Fruit fly (Drosophila melanogaster) whole organism, embryonic: ENCODE measurements around the gene CG34002.

Experiments used
- B-H2 ChIP-seq: fragments of 200-800 bp; sonication (Bioruptor generic); optimal IDR thresholded peaks from 2 replicates; lab custom pipeline; 2018; ENCODE audit warnings: missing biosample characterization, mild to moderate bottlenecking, missing genetic modification characterization
- Bgb ChIP-seq: fragments of 200-800 bp; sonication (Bioruptor generic); IDR thresholded peaks from 2 replicates; pipeline ENCODE4 v1.3.6; 2022; ENCODE audit warnings: missing biosample characterization, missing genetic modification characterization; ENCODE audit not compliant: partially characterized antibody
- CG10147 ChIP-seq: fragments of 200-800 bp; sonication (Bioruptor generic); optimal IDR thresholded peaks from 2 replicates; lab custom pipeline; 2019; ENCODE audit warnings: missing biosample characterization, mild to moderate bottlenecking, missing genetic modification characterization, moderate library complexity
- CG10462 ChIP-seq: fragments of 200-800 bp; sonication (Bioruptor generic); optimal IDR thresholded peaks from 2 replicates; lab custom pipeline; 2016; ENCODE audit warnings: missing biosample characterization, missing genetic modification characterization
- CG10979 ChIP-seq: fragments of 200-800 bp; sonication (Bioruptor generic); optimal IDR thresholded peaks from 2 replicates; lab custom pipeline; 2018; ENCODE audit warnings: missing biosample characterization, mild to moderate bottlenecking, missing genetic modification characterization, moderate library complexity
- CG11398 ChIP-seq: fragments of 200-800 bp; sonication (Bioruptor generic); optimal IDR thresholded peaks from 2 replicates; lab custom pipeline; 2016; ENCODE audit warnings: missing biosample characterization, missing genetic modification characterization
- CG12236 ChIP-seq: fragments of 200-800 bp; sonication (Bioruptor generic); optimal IDR thresholded peaks from 2 replicates; lab custom pipeline; 2016; ENCODE audit warnings: missing biosample characterization, missing genetic modification characterization
- CG12744 ChIP-seq: fragments of 200-800 bp; sonication (Bioruptor generic); optimal IDR thresholded peaks from 2 replicates; lab custom pipeline; 2016; ENCODE audit warnings: missing biosample characterization, missing genetic modification characterization
- CG13624 ChIP-seq: fragments of 200-800 bp; sonication (Bioruptor generic); optimal IDR thresholded peaks from 2 replicates; lab custom pipeline; 2016; ENCODE audit warnings: missing biosample characterization, missing genetic modification characterization
- CG14014 ChIP-seq: fragments of 200-800 bp; sonication (Bioruptor generic); IDR thresholded peaks from 2 replicates; pipeline ENCODE4 v1.3.6; 2022; ENCODE audit warnings: missing biosample characterization, missing genetic modification characterization
- CG1603 ChIP-seq: fragments of 200-800 bp; sonication (Bioruptor generic); optimal IDR thresholded peaks from 2 replicates; lab custom pipeline; 2019; ENCODE audit warnings: missing biosample characterization, mild to moderate bottlenecking, missing genetic modification characterization, moderate library complexity
- CG16815 ChIP-seq: fragments of 200-800 bp; sonication (Bioruptor generic); optimal IDR thresholded peaks from 3 replicates; lab custom pipeline; 2017; ENCODE audit warnings: missing biosample characterization, mild to moderate bottlenecking, missing genetic modification characterization
- CG16863 ChIP-seq: fragments of 200-800 bp; sonication (Bioruptor generic); optimal IDR thresholded peaks from 3 replicates; lab custom pipeline; 2016; ENCODE audit warnings: missing biosample characterization, missing genetic modification characterization
- CG17612 ChIP-seq: fragments of 200-800 bp; sonication (Bioruptor generic); IDR thresholded peaks from 2 replicates; pipeline ENCODE4 v1.3.6; 2022; ENCODE audit warnings: missing biosample characterization, missing genetic modification characterization
- CG1832 ChIP-seq: fragments of 200-800 bp; sonication (Bioruptor generic); optimal IDR thresholded peaks from 2 replicates; lab custom pipeline; 2017; ENCODE audit warnings: missing biosample characterization, mild to moderate bottlenecking, missing genetic modification characterization, inconsistent platforms
- CG2120 ChIP-seq: fragments of 200-800 bp; sonication (Bioruptor generic); optimal IDR thresholded peaks from 3 replicates; lab custom pipeline; 2016; ENCODE audit warnings: missing biosample characterization, missing genetic modification characterization
- CG2202 ChIP-seq: fragments of 200-800 bp; sonication (Bioruptor generic); optimal IDR thresholded peaks from 2 replicates; lab custom pipeline; 2018; ENCODE audit warnings: missing biosample characterization, mild to moderate bottlenecking, missing genetic modification characterization
- CG3407 ChIP-seq: fragments of 200-800 bp; sonication (Bioruptor generic); optimal IDR thresholded peaks from 2 replicates; lab custom pipeline; 2018; ENCODE audit warnings: missing biosample characterization, mild to moderate bottlenecking, missing genetic modification characterization
- CG34224 ChIP-seq: fragments of 200-800 bp; sonication (Bioruptor generic); IDR thresholded peaks from 3 replicates; pipeline ENCODE4 v1.3.6; 2022; ENCODE audit warnings: missing biosample characterization, missing genetic modification characterization; ENCODE audit not compliant: partially characterized antibody
- CG3995 ChIP-seq: fragments of 200-800 bp; sonication (Bioruptor generic); optimal IDR thresholded peaks from 3 replicates; lab custom pipeline; 2016; ENCODE audit warnings: missing biosample characterization, missing genetic modification characterization
- CG4328 ChIP-seq: fragments of 200-800 bp; sonication (Bioruptor generic); optimal IDR thresholded peaks from 3 replicates; lab custom pipeline; 2017; ENCODE audit warnings: missing biosample characterization, missing genetic modification reagents, missing genetic modification characterization
- CG7271 ChIP-seq: fragments of 200-800 bp; sonication (Bioruptor generic); optimal IDR thresholded peaks from 2 replicates; lab custom pipeline; 2018; ENCODE audit warnings: missing biosample characterization, mild to moderate bottlenecking, missing genetic modification characterization, moderate library complexity
- CG7357 ChIP-seq: fragments of 200-800 bp; sonication (Bioruptor generic); IDR thresholded peaks from 3 replicates; pipeline ENCODE4 v1.3.6; 2022; ENCODE audit warnings: missing biosample characterization, missing genetic modification characterization
- CG9876 ChIP-seq: fragments of 200-800 bp; sonication (Bioruptor generic); optimal IDR thresholded peaks from 2 replicates; lab custom pipeline; 2016; ENCODE audit warnings: missing biosample characterization, missing genetic modification characterization
- D19A ChIP-seq: fragments of 200-800 bp; optimal IDR thresholded peaks from 3 replicates; lab custom pipeline; 2019; ENCODE audit warnings: missing biosample characterization, mild to moderate bottlenecking, missing genetic modification characterization, moderate library complexity
- Dbx ChIP-seq: fragments of 200-800 bp; sonication (Bioruptor generic); IDR thresholded peaks from 3 replicates; pipeline ENCODE4 v1.3.6; 2022; ENCODE audit warnings: missing biosample characterization, missing genetic modification characterization
- HLH3B ChIP-seq: fragments of 200-800 bp; sonication (Bioruptor generic); IDR thresholded peaks from 2 replicates; pipeline ENCODE4 v1.3.6; 2022; ENCODE audit warnings: missing biosample characterization, missing genetic modification characterization
- Hmr ChIP-seq: fragments of 200-800 bp; sonication (Bioruptor generic); optimal IDR thresholded peaks from 3 replicates; lab custom pipeline; 2017; ENCODE audit warnings: mild to moderate bottlenecking, missing biosample characterization, missing genetic modification reagents, missing genetic modification characterization
- Hsf ChIP-seq: fragments of 200-800 bp; sonication (Bioruptor generic); optimal IDR thresholded peaks from 3 replicates; lab custom pipeline; 2016; ENCODE audit warnings: missing biosample characterization, missing genetic modification characterization
- Lim3 ChIP-seq: fragments of 200-800 bp; sonication (Bioruptor generic); IDR thresholded peaks from 2 replicates; pipeline ENCODE4 v1.3.6; 2022; ENCODE audit warnings: missing biosample characterization, missing genetic modification characterization
- MTF-1 ChIP-seq: fragments of 200-800 bp; sonication (Bioruptor generic); optimal IDR thresholded peaks from 2 replicates; lab custom pipeline; 2018; ENCODE audit warnings: missing biosample characterization, mild to moderate bottlenecking, missing genetic modification characterization, borderline replicate concordance
- Nf-YC ChIP-seq: fragments of 200-800 bp; optimal IDR thresholded peaks from 3 replicates; lab custom pipeline; 2019; ENCODE audit warnings: missing biosample characterization, mild to moderate bottlenecking, missing genetic modification characterization, moderate library complexity
- PHDP ChIP-seq: fragments of 200-800 bp; sonication (Bioruptor generic); optimal IDR thresholded peaks from 3 replicates; lab custom pipeline; 2018; ENCODE audit warnings: missing biosample characterization, mild to moderate bottlenecking, missing genetic modification characterization, moderate library complexity
- Sry-β ChIP-seq: fragments of 200-800 bp; sonication (Bioruptor generic); optimal IDR thresholded peaks from 2 replicates; lab custom pipeline; 2018; ENCODE audit warnings: missing biosample characterization, mild to moderate bottlenecking, missing genetic modification characterization, moderate library complexity
- aop ChIP-seq: fragments of 200-800 bp; sonication (Bioruptor generic); IDR thresholded peaks from 2 replicates; pipeline ENCODE4 v1.3.6; 2022; ENCODE audit warnings: missing biosample characterization, missing genetic modification characterization
- ase ChIP-seq: fragments of 200-800 bp; sonication (Bioruptor generic); IDR thresholded peaks from 3 replicates; pipeline ENCODE4 v1.3.6; 2022; ENCODE audit warnings: missing biosample characterization, missing genetic modification characterization
- chif ChIP-seq, 2 experiments: fragments of 200-800 bp; sonication (Bioruptor generic); optimal IDR thresholded peaks; 3 replicates each; lab custom pipeline; 2016; ENCODE audit warnings: missing biosample characterization in 2 of 2, missing genetic modification characterization in 2 of 2
- da ChIP-seq: fragments of 200-800 bp; sonication (Bioruptor generic); optimal IDR thresholded peaks from 2 replicates; lab custom pipeline; 2016; ENCODE audit warnings: missing biosample characterization, missing genetic modification characterization
- dati ChIP-seq: fragments of 200-800 bp; sonication (Bioruptor generic); IDR thresholded peaks from 2 replicates; pipeline ENCODE4 v1.3.6; 2022; ENCODE audit warnings: missing biosample characterization, missing genetic modification characterization
- hbn ChIP-seq: fragments of 200-800 bp; sonication (Bioruptor generic); IDR thresholded peaks from 2 replicates; pipeline ENCODE4 v1.3.6; 2022; ENCODE audit warnings: missing biosample characterization, missing genetic modification characterization; ENCODE audit not compliant: partially characterized antibody
- jigr1 ChIP-seq: fragments of 200-800 bp; sonication (Bioruptor generic); IDR thresholded peaks from 3 replicates; pipeline ENCODE4 v1.3.6; 2022; ENCODE audit warnings: missing biosample characterization, missing genetic modification characterization
- lilli ChIP-seq: fragments of 200-800 bp; sonication (Bioruptor generic); optimal IDR thresholded peaks from 3 replicates; lab custom pipeline; 2016; ENCODE audit warnings: missing biosample characterization, missing genetic modification characterization
- lmd ChIP-seq: fragments of 200-800 bp; sonication (Bioruptor generic); IDR thresholded peaks from 2 replicates; pipeline ENCODE4 v1.3.6; 2022; ENCODE audit warnings: missing biosample characterization, missing genetic modification characterization
- slbo ChIP-seq: fragments of 200-800 bp; sonication (Bioruptor generic); IDR thresholded peaks from 2 replicates; pipeline ENCODE4 v1.3.6; 2022; ENCODE audit warnings: missing biosample characterization, missing genetic modification characterization
- sna ChIP-seq: fragments of 200-800 bp; sonication (Bioruptor generic); IDR thresholded peaks from 2 replicates; pipeline ENCODE4 v1.3.6; 2022; ENCODE audit warnings: missing biosample characterization, missing genetic modification characterization; ENCODE audit not compliant: partially characterized antibody
- sqz ChIP-seq: fragments of 200-800 bp; sonication (Bioruptor generic); optimal IDR thresholded peaks from 3 replicates; lab custom pipeline; 2018; ENCODE audit warnings: missing biosample characterization, mild to moderate bottlenecking, missing genetic modification characterization
- ttk ChIP-seq: fragments of 200-800 bp; sonication (Bioruptor generic); IDR thresholded peaks from 2 replicates; pipeline ENCODE4 v2.1.2; 2022; ENCODE audit warnings: missing biosample characterization, missing genetic modification characterization
- unc-4 ChIP-seq: fragments of 200-800 bp; sonication (Bioruptor generic); IDR thresholded peaks from 2 replicates; pipeline ENCODE4 v1.3.6; 2022; ENCODE audit warnings: missing biosample characterization, missing genetic modification characterization; ENCODE audit not compliant: partially characterized antibody
- vfl ChIP-seq: fragments of 200-800 bp; sonication (Bioruptor generic); optimal IDR thresholded peaks from 2 replicates; lab custom pipeline; 2016; ENCODE audit warnings: missing biosample characterization, missing genetic modification characterization
- zen2 ChIP-seq: fragments of 200-800 bp; sonication (Bioruptor generic); IDR thresholded peaks from 3 replicates; pipeline ENCODE4 v1.3.6; 2022; ENCODE audit warnings: missing biosample characterization, missing genetic modification characterization; ENCODE audit not compliant: partially characterized antibody

Gene CG34002

DNA sequence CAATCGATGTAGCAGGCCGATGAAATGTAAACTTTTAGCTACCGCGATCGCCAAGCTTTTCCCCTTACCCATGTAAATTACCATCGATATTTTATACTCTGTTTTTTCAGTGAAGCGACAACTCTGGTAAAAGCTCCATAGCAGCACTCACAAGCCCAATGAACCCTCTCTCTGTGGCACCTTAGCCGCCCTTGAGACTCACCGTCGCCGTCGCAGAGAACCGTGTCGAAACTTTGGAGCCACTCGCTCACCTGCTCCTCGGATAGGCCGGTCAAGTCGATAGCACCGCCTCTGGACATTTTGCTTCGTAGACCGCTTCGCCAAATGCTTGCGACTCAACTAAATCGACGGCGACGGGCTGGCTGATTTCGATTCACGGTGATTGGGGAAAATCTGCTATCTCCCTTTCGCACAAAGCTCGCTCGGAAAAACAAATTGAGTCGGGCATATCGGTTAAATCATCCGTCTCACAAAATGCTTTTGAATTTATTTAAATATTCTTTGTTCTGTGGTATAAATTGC is 17.1 kb upstream of the CG34002 start, which contains the start of gene CG5577 (continued):
- TF ChIP-seq CG3995 (GFP tag; lab: Kevin White, UChicago) (peak; percentile 75), CG16815 (GFP tag; lab: Kevin White, UChicago) (no peak), Hsf (GFP tag; lab: Kevin White, UChicago) (peak; percentile 7), CG10147 (GFP tag; lab: Kevin White, UChicago) (no peak), Lim3 (GFP tag; lab: Robert Waterston, UW) (no peak), B-H2 (GFP tag; lab: Kevin White, UChicago) (peak; percentile 31), D19A (tag; lab: Kevin White, UChicago) (peak; percentile 69), vfl (no peak), Bgb (peak; percentile 74), CG12236 (GFP tag; lab: Kevin White, UChicago) (no peak), lilli (GFP tag; lab: Kevin White, UChicago) (peak; percentile 30), CG1832 (GFP tag; lab: Kevin White, UChicago) (peak; percentile 38), CG13624 (peak; percentile 27), PHDP (tag; lab: Kevin White, UChicago) (no peak), chif (GFP tag; optimal IDR thresholded peaks at IDR 0.05; lab: Kevin White, UChicago) (no peak), dati (no peak), CG7271 (no peak), CG9876 (GFP tag; lab: Kevin White, UChicago) (no peak), CG14014 (GFP tag; lab: Robert Waterston, UW) (peak; percentile 32; the same call in 1 of the 2 replicates), CG10462 (GFP tag; lab: Kevin White, UChicago) (no peak), hbn (GFP tag; lab: Robert Waterston, UW) (peak; percentile 40; the same call in 1 of the 2 replicates), CG2202 (tag; lab: Kevin White, UChicago) (no peak), Nf-YC (tag; lab: Kevin White, UChicago) (peak; percentile 90), aop (GFP tag; lab: Robert Waterston, UW) (no peak), CG12744 (GFP tag; lab: Kevin White, UChicago) (no peak), ttk (GFP tag; lab: Robert Waterston, UW) (no peak), HLH3B (GFP tag; lab: Robert Waterston, UW) (no peak), unc-4 (GFP tag; lab: Robert Waterston, UW) (peak; percentile 75), CG7357 (GFP tag; lab: Robert Waterston, UW) (no peak), CG1603 (peak; percentile 9), CG10979 (tag; lab: Kevin White, UChicago) (no peak), jigr1 (GFP tag; lab: Robert Waterston, UW) (no peak), CG34224 (GFP tag; lab: Robert Waterston, UW) (peak; percentile 60), CG11398 (GFP tag; lab: Kevin White, UChicago) (no peak), Sry-β (GFP tag; lab: Kevin White, UChicago) (no peak), lmd (GFP tag; lab: Robert Waterston, UW) (peak; percentile 15; the same call in 1 of the 2 replicates), sna (GFP tag; lab: Robert Waterston, UW) (peak; percentile 78), MTF-1 (GFP tag; lab: Kevin White, UChicago) (no peak), ase (GFP tag; lab: Robert Waterston, UW) (peak; percentile 39; the same call in 1 of the 3 replicates), CG4328 (no peak), zen2 (GFP tag; lab: Robert Waterston, UW) (peak; percentile 65), da (GFP tag; lab: Kevin White, UChicago) (no peak), Hmr (GFP tag; lab: Kevin White, UChicago) (peak; percentile 46), CG16863 (GFP tag; lab: Kevin White, UChicago) (no peak), CG2120 (GFP tag; lab: Kevin White, UChicago) (peak; percentile 56), CG17612 (GFP tag; lab: Robert Waterston, UW) (no peak), slbo (GFP tag; lab: Robert Waterston, UW) (peak; percentile 39; the same call in 1 of the 2 replicates), sqz (no peak), Dbx (GFP tag; lab: Robert Waterston, UW) (peak; percentile 62; the same call in 1 of the 3 replicates), CG3407 (GFP tag; lab: Kevin White, UChicago) (no peak)
